Worm (Caenorhabditis elegans) whole organism, L2 larva: Measurements from ENCODE around the gene F02E8.4.

Experiments
- alr-1 ChIP-seq: fragments of 150-350 bp; optimal IDR thresholded peaks from 2 replicates; lab custom pipeline; 2014; ENCODE audit warnings: missing biosample characterization, missing genetic modification characterization
- ama-1 ChIP-seq: fragments of 150-350 bp; optimal IDR thresholded peaks from 2 replicates; lab custom pipeline; 2018; ENCODE audit warnings: inconsistent platforms
- blmp-1 ChIP-seq: sonication (generic microtip); optimal IDR thresholded peaks from 2 replicates; lab custom pipeline; 2017; ENCODE audit warnings: missing genetic modification characterization, mild to moderate bottlenecking, missing compliant biosample characterization, antibody characterized with exemption, moderate library complexity; ENCODE audit not compliant: insufficient read depth
- ceh-16 ChIP-seq: fragments of 150-350 bp; optimal IDR thresholded peaks from 2 replicates; lab custom pipeline; 2014; ENCODE audit warnings: missing biosample characterization, missing genetic modification characterization
- elt-3 ChIP-seq: sonication (generic microtip); optimal IDR thresholded peaks from 2 replicates; lab custom pipeline; 2017; ENCODE audit warnings: missing biosample characterization, missing genetic modification characterization
- gmeb-1 ChIP-seq: fragments of 150-350 bp; optimal IDR thresholded peaks from 2 replicates; lab custom pipeline; 2014; ENCODE audit warnings: missing biosample characterization, missing genetic modification characterization
- nhr-129 ChIP-seq: fragments of 150-350 bp; optimal IDR thresholded peaks from 2 replicates; lab custom pipeline; 2014; ENCODE audit warnings: missing biosample characterization, missing genetic modification characterization
- nhr-77 ChIP-seq: fragments of 150-350 bp; optimal IDR thresholded peaks from 2 replicates; lab custom pipeline; 2014; ENCODE audit warnings: missing biosample characterization, missing genetic modification characterization
- sem-4 ChIP-seq: fragments of 150-350 bp; optimal IDR thresholded peaks from 2 replicates; lab custom pipeline; 2014; ENCODE audit warnings: missing biosample characterization, missing genetic modification reagents, missing genetic modification characterization
- skn-1 ChIP-seq: sonication (generic microtip); optimal IDR thresholded peaks from 2 replicates; lab custom pipeline; 2017; ENCODE audit warnings: missing biosample characterization, missing genetic modification characterization
- snpc-4 ChIP-seq: fragments of 150-350 bp; optimal IDR thresholded peaks from 2 replicates; lab custom pipeline; 2014; ENCODE audit warnings: missing biosample characterization, missing genetic modification characterization
- unc-39 ChIP-seq: fragments of 150-350 bp; optimal IDR thresholded peaks from 2 replicates; lab custom pipeline; 2014; ENCODE audit warnings: missing biosample characterization, missing genetic modification characterization
- ztf-1 ChIP-seq: fragments of 200-800 bp; sonication (Bioruptor generic); conservative IDR thresholded peaks from 2 replicates; pipeline ENCODE4 v1.3.6; 2022; ENCODE audit warnings: missing genetic modification characterization, missing compliant biosample characterization
- ztf-11 ChIP-seq: sonication (generic microtip); optimal IDR thresholded peaks from 2 replicates; lab custom pipeline; 2017; ENCODE audit warnings: missing biosample characterization, missing genetic modification characterization

DNA sequence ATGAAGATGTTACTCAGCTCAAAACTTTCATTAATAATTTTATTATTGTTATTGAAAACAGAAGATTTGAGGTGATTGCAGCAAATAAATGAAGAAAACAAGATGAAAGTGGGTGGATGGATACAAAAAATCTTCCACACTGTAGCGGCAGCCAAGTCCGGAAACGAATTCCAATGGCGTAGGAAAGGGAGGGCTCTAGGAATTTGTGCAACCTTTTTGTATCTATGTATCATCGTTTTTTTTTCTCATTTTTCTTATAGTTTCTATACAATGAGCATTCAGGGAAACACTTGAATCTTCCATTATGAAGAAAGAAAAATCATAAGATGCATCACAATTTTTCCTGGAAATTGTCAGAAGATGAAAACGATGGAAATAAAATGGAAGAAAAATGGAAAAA is 46.6 kb downstream of the F02E8.4 start:
- TF ChIP-seq snpc-4 (tag; lab: Kevin White, UChicago) (no peak), blmp-1 (tag; lab: Kevin White, UChicago) (no peak), sem-4 (tag; lab: Kevin White, UChicago) (no peak), unc-39 (no peak), nhr-129 (no peak), ztf-1 (GFP tag; lab: Robert Waterston, UW) (no peak), skn-1 (tag; lab: Kevin White, UChicago) (no peak), elt-3 (tag; lab: Kevin White, UChicago) (no peak), ceh-16 (no peak), gmeb-1 (tag; lab: Kevin White, UChicago) (no peak), ama-1 (lab: Kevin White, UChicago) (no peak), ztf-11 (tag; lab: Kevin White, UChicago) (no peak), nhr-77 (tag; lab: Kevin White, UChicago) (no peak), alr-1 (no peak)
